Worm (Caenorhabditis elegans): ENCODE results near the gene dpr-1.

ce11 chrV:13961927-13962419 lies 20.0 kb upstream of the dpr-1 start, which contains the start of the genes algn-13 and R10D12.13:
- TF ChIP-seq ref-1 (GFP tag; conservative IDR thresholded peaks at IDR 0.05) (no peak; the same call in 1 of the 2 replicates), T22C8.4 (GFP tag; IDR thresholded peaks at IDR 0.05) (peak; percentile 68), klf-2 (GFP tag; conservative IDR thresholded peaks at IDR 0.05) (peak; percentile 82; the same call in 1 of the 2 replicates), flt-1 (GFP tag; IDR thresholded peaks at IDR 0.05) (peak; percentile 88)
